Worm (Caenorhabditis elegans) whole organism, early embryonic: ENCODE measurements around the gene JC8.4.

ENCODE experiments used
- B0310.2 ChIP-seq: sonication (generic microtip); optimal IDR thresholded peaks from 2 replicates; lab custom pipeline; 2016; ENCODE audit warnings: mild to moderate bottlenecking, missing genetic modification characterization, missing compliant biosample characterization
- aly-1 ChIP-seq: sonication (generic microtip); optimal IDR thresholded peaks from 2 replicates; lab custom pipeline; 2016; ENCODE audit warnings: missing genetic modification characterization, missing compliant biosample characterization
- ama-1 ChIP-seq: fragments of 150-350 bp; optimal IDR thresholded peaks from 2 replicates; lab custom pipeline; 2014
- ceh-13 ChIP-seq: fragments of 200-800 bp; sonication (Bioruptor generic); optimal IDR thresholded peaks from 2 replicates; lab custom pipeline; 2018; ENCODE audit warnings: mild to moderate bottlenecking, missing genetic modification characterization, missing compliant biosample characterization
- flt-1 ChIP-seq: fragments of 200-800 bp; sonication (Bioruptor generic); IDR thresholded peaks from 2 replicates; pipeline ENCODE4 v1.3.6; 2022; ENCODE audit warnings: missing genetic modification characterization, missing compliant biosample characterization
- hnd-1 ChIP-seq: sonication (generic microtip); optimal IDR thresholded peaks from 2 replicates; lab custom pipeline; 2016; ENCODE audit warnings: missing genetic modification characterization, missing compliant biosample characterization
- scrt-1 ChIP-seq: fragments of 200-800 bp; sonication (Bioruptor generic); IDR thresholded peaks from 2 replicates; pipeline ENCODE4 v1.3.6; 2022; ENCODE audit warnings: missing genetic modification characterization, missing compliant biosample characterization
- sea-1 ChIP-seq: fragments of 200-800 bp; sonication (Bioruptor generic); conservative IDR thresholded peaks from 2 replicates; pipeline ENCODE4 v1.3.6; 2022; ENCODE audit warnings: missing genetic modification characterization, missing compliant biosample characterization
- tbx-37 ChIP-seq: fragments of 200-800 bp; sonication (Bioruptor generic); conservative IDR thresholded peaks from 2 replicates; pipeline ENCODE4 v1.3.6; 2022; ENCODE audit warnings: missing genetic modification reagents, missing genetic modification characterization, missing compliant biosample characterization

DNA sequence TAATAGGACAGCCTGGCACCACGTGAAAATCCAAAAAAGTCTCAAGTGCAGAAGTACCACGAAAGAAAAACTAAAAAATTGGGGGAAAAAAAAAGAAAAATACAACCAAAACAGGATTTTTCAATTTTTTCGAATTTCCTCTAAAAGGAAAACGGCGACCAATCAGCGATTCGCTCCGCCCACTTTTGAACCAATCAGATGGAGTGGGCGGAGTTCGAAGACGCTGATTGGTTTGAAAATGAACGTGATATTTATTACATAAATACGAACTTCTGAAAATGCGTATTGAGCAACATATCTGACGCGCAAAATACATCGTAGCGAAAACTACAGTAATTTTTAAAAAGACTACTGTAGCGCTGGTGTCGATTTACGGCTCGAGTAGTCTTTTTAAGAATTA lies 24.9 kb downstream of the JC8.4 start:
- TF ChIP-seq scrt-1 (GFP tag; lab: Robert Waterston, UW), result no peak
- TF ChIP-seq ama-1 (lab: Kevin White, UChicago), result no peak
- no peak for TF ChIP-seq aly-1
- TF ChIP-seq ceh-13 (GFP tag; lab: Kevin White, UChicago), result no peak
- TF ChIP-seq B0310.2 (tag; lab: Kevin White, UChicago), result no peak
- TF ChIP-seq tbx-37 (GFP tag; lab: Robert Waterston, UW), result no peak
- no peak for TF ChIP-seq sea-1 (GFP tag; lab: Robert Waterston, UW)
- no peak for TF ChIP-seq flt-1 (GFP tag; lab: Robert Waterston, UW)
- TF ChIP-seq hnd-1 (tag; lab: Kevin White, UChicago), result no peak
